Worm (Caenorhabditis elegans) whole organism, L3 larva: ENCODE data around the gene ZK688.7.

Experiments used
- R02D3.7 ChIP-seq: fragments of 150-350 bp; optimal IDR thresholded peaks from 2 replicates; lab custom pipeline; 2014; ENCODE audit warnings: missing biosample characterization, missing genetic modification characterization
- ZK546.5 ChIP-seq: sonication (generic microtip); optimal IDR thresholded peaks from 2 replicates; lab custom pipeline; 2017; ENCODE audit warnings: missing biosample characterization, missing genetic modification characterization
- aly-2 ChIP-seq: fragments of 150-350 bp; optimal IDR thresholded peaks from 2 replicates; lab custom pipeline; 2014; ENCODE audit warnings: missing biosample characterization, missing genetic modification characterization
- ama-1 ChIP-seq: fragments of 150-350 bp; optimal IDR thresholded peaks from 2 replicates; lab custom pipeline; 2018
- ceh-28 ChIP-seq: fragments of 150-350 bp; optimal IDR thresholded peaks from 2 replicates; lab custom pipeline; 2014; ENCODE audit warnings: missing biosample characterization, missing genetic modification reagents, missing genetic modification characterization
- ceh-82 ChIP-seq: fragments of 150-350 bp; optimal IDR thresholded peaks from 2 replicates; lab custom pipeline; 2014; ENCODE audit warnings: missing biosample characterization, missing genetic modification characterization
- ceh-9 ChIP-seq: sonication (generic microtip); optimal IDR thresholded peaks from 2 replicates; lab custom pipeline; 2018; ENCODE audit warnings: missing biosample characterization, missing genetic modification characterization
- daf-12 ChIP-seq: fragments of 150-350 bp; optimal IDR thresholded peaks from 2 replicates; lab custom pipeline; 2014; ENCODE audit warnings: missing biosample characterization, missing genetic modification reagents, missing genetic modification characterization
- egl-27 ChIP-seq: sonication (generic microtip); optimal IDR thresholded peaks from 4 replicates; lab custom pipeline; 2017; ENCODE audit warnings: missing biosample characterization, missing genetic modification reagents, missing genetic modification characterization
- egl-5 ChIP-seq: fragments of 150-350 bp; optimal IDR thresholded peaks from 2 replicates; lab custom pipeline; 2017; ENCODE audit warnings: missing biosample characterization, missing genetic modification reagents, missing genetic modification characterization, inconsistent platforms
- elt-2 ChIP-seq: sonication (generic microtip); optimal IDR thresholded peaks from 2 replicates; lab custom pipeline; 2016; ENCODE audit warnings: missing genetic modification reagents, mild to moderate bottlenecking, missing genetic modification characterization, missing compliant biosample characterization
- elt-3 ChIP-seq, 3 experiments: fragments of 150-350 bp in 1 of 3; sonication (generic microtip) in 2 of 3; optimal IDR thresholded peaks; 2 replicates in 2 of 3; 4 replicates in 1 of 3; lab custom pipeline; 2014 to 2017; ENCODE audit warnings: missing biosample characterization in 3 of 3, missing genetic modification characterization in 3 of 3
- eor-1 ChIP-seq, 2 experiments: fragments of 150-350 bp; optimal IDR thresholded peaks; 2 replicates each; lab custom pipeline; 2014 to 2018; ENCODE audit warnings: missing biosample characterization in 2 of 2, missing genetic modification characterization in 2 of 2
- fkh-10 ChIP-seq: sonication (generic microtip); optimal IDR thresholded peaks from 2 replicates; lab custom pipeline; 2017; ENCODE audit warnings: missing biosample characterization, missing genetic modification reagents, missing genetic modification characterization
- fkh-2 ChIP-seq: fragments of 150-350 bp; optimal IDR thresholded peaks from 2 replicates; lab custom pipeline; 2014; ENCODE audit warnings: missing biosample characterization, missing genetic modification reagents, missing genetic modification characterization
- fos-1 ChIP-seq: fragments of 150-350 bp; optimal IDR thresholded peaks from 2 replicates; lab custom pipeline; 2014; ENCODE audit warnings: missing biosample characterization, missing genetic modification characterization
- hmg-11 ChIP-seq: sonication (generic microtip); optimal IDR thresholded peaks from 2 replicates; lab custom pipeline; 2016; ENCODE audit warnings: missing genetic modification characterization, missing compliant biosample characterization
- jun-1 ChIP-seq: fragments of 150-350 bp; optimal IDR thresholded peaks from 2 replicates; lab custom pipeline; 2014; ENCODE audit warnings: missing biosample characterization, missing genetic modification reagents, missing genetic modification characterization
- lin-15B ChIP-seq: fragments of 150-350 bp; optimal IDR thresholded peaks from 2 replicates; lab custom pipeline; 2014; ENCODE audit warnings: missing biosample characterization, missing genetic modification characterization
- lin-39 ChIP-seq: fragments of 150-350 bp; optimal IDR thresholded peaks from 2 replicates; lab custom pipeline; 2018; ENCODE audit warnings: missing biosample characterization, missing genetic modification reagents, missing genetic modification characterization
- lsy-12 ChIP-seq: sonication (generic microtip); optimal IDR thresholded peaks from 2 replicates; lab custom pipeline; 2016; ENCODE audit warnings: mild to moderate bottlenecking, missing genetic modification characterization, missing compliant biosample characterization
- mml-1 ChIP-seq: fragments of 150-350 bp; sonication (generic microtip); optimal IDR thresholded peaks from 3 replicates; lab custom pipeline; 2014; ENCODE audit warnings: missing biosample characterization, missing genetic modification characterization
- nfya-1 ChIP-seq: sonication (generic microtip); optimal IDR thresholded peaks from 2 replicates; lab custom pipeline; 2017; ENCODE audit warnings: missing genetic modification characterization, mild to moderate bottlenecking, missing compliant biosample characterization, antibody characterized with exemption, moderate library complexity; ENCODE audit not compliant: insufficient read depth
- nhr-11 ChIP-seq: fragments of 150-350 bp; optimal IDR thresholded peaks from 2 replicates; lab custom pipeline; 2014; ENCODE audit warnings: missing biosample characterization, missing genetic modification characterization
- nhr-12 ChIP-seq: fragments of 150-350 bp; optimal IDR thresholded peaks from 2 replicates; lab custom pipeline; 2014; ENCODE audit warnings: missing biosample characterization, missing genetic modification characterization
- nhr-23 ChIP-seq: fragments of 150-350 bp; optimal IDR thresholded peaks from 2 replicates; lab custom pipeline; 2014; ENCODE audit warnings: missing biosample characterization, missing genetic modification reagents, missing genetic modification characterization
- nhr-237 ChIP-seq: fragments of 150-350 bp; optimal IDR thresholded peaks from 2 replicates; lab custom pipeline; 2014; ENCODE audit warnings: missing biosample characterization, missing genetic modification characterization
- nhr-25 ChIP-seq: sonication (generic microtip); optimal IDR thresholded peaks from 2 replicates; lab custom pipeline; 2017; ENCODE audit warnings: missing biosample characterization, missing genetic modification characterization
- nhr-28 ChIP-seq: fragments of 150-350 bp; optimal IDR thresholded peaks from 2 replicates; lab custom pipeline; 2014; ENCODE audit warnings: missing biosample characterization, missing genetic modification characterization
- nhr-43 ChIP-seq: sonication (generic microtip); optimal IDR thresholded peaks from 2 replicates; lab custom pipeline; 2016; ENCODE audit warnings: mild to moderate bottlenecking, missing genetic modification characterization, missing compliant biosample characterization; ENCODE audit not compliant: poor library complexity, severe bottlenecking
- nhr-67 ChIP-seq: fragments of 150-350 bp; optimal IDR thresholded peaks from 2 replicates; lab custom pipeline; 2014; ENCODE audit warnings: missing biosample characterization, missing genetic modification characterization
- nhr-76 ChIP-seq: fragments of 150-350 bp; sonication (generic microtip); optimal IDR thresholded peaks from 5 replicates; lab custom pipeline; 2014; ENCODE audit warnings: missing biosample characterization, missing genetic modification characterization
- nhr-77 ChIP-seq: fragments of 150-350 bp; optimal IDR thresholded peaks from 2 replicates; lab custom pipeline; 2014; ENCODE audit warnings: missing biosample characterization, missing genetic modification characterization
- pha-4 ChIP-seq: fragments of 150-350 bp; optimal IDR thresholded peaks from 2 replicates; lab custom pipeline; 2014; ENCODE audit warnings: missing biosample characterization, missing genetic modification reagents, missing genetic modification characterization
- pqm-1 ChIP-seq: fragments of 150-350 bp; optimal IDR thresholded peaks from 2 replicates; lab custom pipeline; 2017; ENCODE audit warnings: missing biosample characterization, missing genetic modification characterization, inconsistent platforms
- sea-2 ChIP-seq: fragments of 150-350 bp; sonication (generic microtip); optimal IDR thresholded peaks from 4 replicates; lab custom pipeline; 2014; ENCODE audit warnings: missing biosample characterization, missing genetic modification reagents, missing genetic modification characterization
- skn-1 ChIP-seq: fragments of 150-350 bp; optimal IDR thresholded peaks from 2 replicates; lab custom pipeline; 2014; ENCODE audit warnings: missing biosample characterization, missing genetic modification characterization
- snpc-4 ChIP-seq: fragments of 150-350 bp; optimal IDR thresholded peaks from 2 replicates; lab custom pipeline; 2014; ENCODE audit warnings: missing biosample characterization, missing genetic modification characterization
- tbx-2 ChIP-seq: sonication (generic microtip); optimal IDR thresholded peaks from 2 replicates; lab custom pipeline; 2016; ENCODE audit warnings: mild to moderate bottlenecking, missing genetic modification characterization, missing compliant biosample characterization
- unc-39 ChIP-seq: sonication (generic microtip); optimal IDR thresholded peaks from 4 replicates; lab custom pipeline; 2017; ENCODE audit warnings: missing biosample characterization, missing genetic modification characterization
- unc-62 ChIP-seq: fragments of 150-350 bp; sonication (generic microtip); optimal IDR thresholded peaks from 4 replicates; lab custom pipeline; 2014; ENCODE audit warnings: missing biosample characterization, missing genetic modification reagents, missing genetic modification characterization
- zag-1 ChIP-seq: fragments of 150-350 bp; optimal IDR thresholded peaks from 2 replicates; lab custom pipeline; 2014; ENCODE audit warnings: missing biosample characterization, missing genetic modification characterization
- ztf-11 ChIP-seq: fragments of 150-350 bp; optimal IDR thresholded peaks from 2 replicates; lab custom pipeline; 2014; ENCODE audit warnings: missing biosample characterization, missing genetic modification characterization
- ztf-4 ChIP-seq: fragments of 150-350 bp; optimal IDR thresholded peaks from 2 replicates; lab custom pipeline; 2014; ENCODE audit warnings: missing biosample characterization, missing genetic modification characterization

Gene ZK688.7

DNA sequence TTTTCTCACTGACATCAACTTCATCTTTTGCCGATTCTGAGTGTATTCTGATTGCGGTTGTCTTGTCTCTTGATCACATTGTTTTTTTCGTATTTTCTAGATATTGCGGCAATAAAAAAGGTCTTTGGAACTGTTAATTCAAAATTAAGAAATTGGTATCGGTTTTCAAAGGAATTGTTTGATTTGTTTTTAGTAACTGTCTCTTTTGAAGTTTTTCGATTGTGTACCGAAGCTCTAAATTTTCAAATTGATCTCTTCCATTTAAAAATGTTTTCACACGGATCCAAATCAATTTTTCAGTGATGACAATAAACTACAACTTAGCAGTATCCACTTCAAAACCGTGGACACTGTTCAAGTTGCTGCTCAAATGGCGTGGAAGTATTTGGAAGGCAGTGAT, 10.7 kb downstream of the ZK688.7 start, which contains the start of gene best-24:
Gene best-24, plus strand, starts transcription at position 301 of the 400 bp plus-strand sequence.
- no peak for TF ChIP-seq jun-1

DNA sequence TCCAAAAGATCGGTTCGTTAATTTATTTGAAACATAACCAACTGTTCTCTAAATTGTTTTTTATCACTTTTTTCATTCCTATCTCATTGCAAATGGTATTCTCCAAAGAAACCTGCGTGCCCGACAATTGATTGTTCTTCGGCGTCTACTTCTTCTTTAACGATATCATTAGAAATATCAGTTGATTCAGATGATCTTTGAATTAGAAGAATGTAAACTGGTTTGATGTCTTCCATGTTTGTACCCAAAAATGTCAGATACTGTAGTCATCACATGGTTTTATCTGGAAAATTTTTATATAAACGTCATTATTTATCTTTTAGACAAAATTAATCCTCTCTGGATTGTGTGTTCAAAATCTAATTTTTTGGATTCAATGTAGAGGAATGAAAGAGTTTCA, 13.7 kb downstream of the ZK688.7 start:
- TF ChIP-seq ama-1 (lab: Kevin White, UChicago) (no peak), fkh-2 (no peak), nhr-67 (no peak), jun-1 (no peak), nhr-23 (tag; lab: Kevin White, UChicago) (peak; percentile 71), pqm-1 (no peak), nhr-76 (peak; percentile 22), eor-1 (tag; optimal IDR thresholded peaks at IDR 0.05; lab: Kevin White, UChicago) (no peak), nhr-25 (peak; percentile 12), unc-62 (GFP tag; lab: Kevin White, UChicago) (no peak), snpc-4 (tag; lab: Kevin White, UChicago) (no peak), lin-39 (tag; lab: Kevin White, UChicago) (no peak), unc-39 (no peak), nhr-77 (tag; lab: Kevin White, UChicago) (no peak), elt-3 (tag; optimal IDR thresholded peaks at IDR 0.05; lab: Kevin White, UChicago) (no peak), ztf-11 (no peak), hmg-11 (tag; lab: Kevin White, UChicago) (no peak), ceh-9 (tag; lab: Kevin White, UChicago) (no peak), sea-2 (GFP tag; lab: Kevin White, UChicago) (no peak), nfya-1 (tag; lab: Kevin White, UChicago) (no peak), ceh-28 (tag; lab: Kevin White, UChicago) (peak; percentile 2), nhr-43 (tag; lab: Kevin White, UChicago) (peak; percentile 57), R02D3.7 (no peak), lsy-12 (no peak), nhr-237 (no peak), ZK546.5 (tag; lab: Kevin White, UChicago) (no peak), mml-1 (tag; lab: Kevin White, UChicago) (no peak), fkh-10 (GFP tag; lab: Kevin White, UChicago) (no peak), pha-4 (tag; lab: Kevin White, UChicago) (no peak), fos-1 (tag; lab: Kevin White, UChicago) (no peak)

DNA sequence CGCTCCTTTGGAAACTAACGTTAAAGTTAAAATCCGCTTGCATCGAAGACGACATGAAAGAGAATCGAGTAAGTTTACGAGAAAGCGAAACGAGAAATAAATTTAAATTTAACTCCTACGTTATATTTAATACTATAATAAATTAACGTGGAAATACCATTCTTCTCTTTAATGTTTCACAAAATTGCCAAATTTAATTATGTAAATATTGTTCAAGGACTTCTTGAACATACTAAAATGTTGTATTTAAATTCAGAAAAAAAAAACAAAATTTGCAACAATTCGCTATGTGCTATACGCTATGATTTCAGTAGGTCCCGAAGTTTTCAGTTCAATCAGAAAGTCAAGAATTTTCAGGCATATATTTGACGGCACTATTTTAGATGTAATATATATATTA, 14.5 kb downstream of the ZK688.7 start, which contains the start of gene ZK688.10:
Gene ZK688.10, minus strand, starts transcription at position 101 of the 400 bp plus-strand sequence.
- TF ChIP-seq jun-1, result no peak
- TF ChIP-seq ceh-82, result no peak
- no peak for TF ChIP-seq ceh-9 (tag; lab: Kevin White, UChicago)
- no peak for TF ChIP-seq lsy-12
- TF ChIP-seq aly-2 (tag; lab: Kevin White, UChicago), result no peak
- TF ChIP-seq nhr-25, result no peak
- no peak for TF ChIP-seq egl-27 (tag; lab: Kevin White, UChicago)
- TF ChIP-seq egl-5 (tag; lab: Kevin White, UChicago), result no peak
- TF ChIP-seq hmg-11 (tag; lab: Kevin White, UChicago), result no peak
- TF ChIP-seq daf-12 (tag; lab: Kevin White, UChicago), result no peak
- TF ChIP-seq snpc-4 (tag; lab: Kevin White, UChicago), result no peak
- no peak for TF ChIP-seq zag-1 (tag; lab: Kevin White, UChicago)
- TF ChIP-seq ceh-28 (tag; lab: Kevin White, UChicago), result no peak
- TF ChIP-seq nfya-1 (tag; lab: Kevin White, UChicago), result no peak
- no peak for TF ChIP-seq ztf-4 (tag; lab: Kevin White, UChicago)
- no peak for TF ChIP-seq skn-1 (tag; lab: Kevin White, UChicago)
- no peak for TF ChIP-seq fos-1 (tag; lab: Kevin White, UChicago)
- no peak for TF ChIP-seq nhr-67
- no peak for TF ChIP-seq unc-39

DNA sequence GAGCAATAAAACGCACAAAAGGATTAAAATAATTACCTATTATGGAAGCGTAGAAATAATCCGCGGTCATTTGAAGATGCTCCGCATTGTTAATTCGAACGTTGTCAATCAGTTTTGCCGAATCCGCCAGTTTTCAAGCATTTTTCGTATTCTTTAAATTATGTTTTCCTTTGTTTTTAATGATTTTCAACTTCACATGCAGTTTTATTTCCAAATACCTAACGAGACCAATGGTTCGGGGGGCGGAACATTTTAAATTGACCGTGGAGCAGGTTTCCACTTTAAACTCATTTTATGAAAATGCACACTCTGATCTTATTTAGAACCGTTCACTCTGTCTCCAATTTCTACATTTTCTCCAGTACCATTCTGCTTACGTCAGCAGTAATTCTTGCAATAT, 16.7 kb downstream of the ZK688.7 start, which contains the start of gene ZK688.4:
Gene ZK688.4, plus strand, starts transcription at position 301 of the 400 bp plus-strand sequence.
- no peak for TF ChIP-seq nhr-12 (tag; lab: Kevin White, UChicago)
- TF ChIP-seq elt-2, result no peak
- TF ChIP-seq elt-3 (tag; optimal IDR thresholded peaks at IDR 0.05; lab: Kevin White, UChicago), result no peak
- no peak for TF ChIP-seq nhr-11 (tag; lab: Kevin White, UChicago)
- TF ChIP-seq lin-15B (tag; lab: Kevin White, UChicago), result no peak
- no peak for TF ChIP-seq ceh-9 (tag; lab: Kevin White, UChicago)
- no peak for TF ChIP-seq fkh-2
- no peak for TF ChIP-seq aly-2 (tag; lab: Kevin White, UChicago)
- no peak for TF ChIP-seq daf-12 (tag; lab: Kevin White, UChicago)
- no peak for TF ChIP-seq sea-2 (GFP tag; lab: Kevin White, UChicago)
- no peak for TF ChIP-seq ceh-82
- no peak for TF ChIP-seq R02D3.7
- no peak for TF ChIP-seq egl-5 (tag; lab: Kevin White, UChicago)
- no peak for TF ChIP-seq nhr-28 (tag; lab: Kevin White, UChicago)
- no peak for TF ChIP-seq lin-39 (tag; lab: Kevin White, UChicago)
- TF ChIP-seq tbx-2, result no peak
- no peak for TF ChIP-seq nhr-77 (tag; lab: Kevin White, UChicago)
